Worm (Caenorhabditis elegans): Measurements from ENCODE around the gene nse-4.

Gene nse-4

DNA sequence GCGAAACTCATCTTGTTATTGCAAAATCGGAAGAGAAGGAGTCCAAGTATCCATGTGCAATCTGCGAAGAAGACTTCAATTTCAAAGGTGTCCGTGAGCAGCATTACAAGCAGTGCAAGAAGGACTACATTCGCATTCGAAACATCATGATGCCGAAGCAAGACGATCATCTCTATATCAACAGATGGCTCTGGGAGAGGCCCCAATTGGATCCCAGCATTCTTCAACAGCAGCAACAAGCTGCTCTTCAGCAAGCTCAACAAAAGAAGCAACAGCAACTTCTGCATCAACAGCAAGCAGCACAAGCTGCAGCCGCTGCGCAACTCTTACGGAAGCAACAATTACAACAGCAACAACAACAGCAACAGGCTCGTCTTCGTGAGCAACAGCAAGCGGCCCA lies 45.5 kb downstream of the nse-4 start:
- TF ChIP-seq nhr-28 (tag; optimal IDR thresholded peaks at IDR 0.05) (no peak), sptf-1 (tag; optimal IDR thresholded peaks at IDR 0.05) (no peak), nhr-12 (tag; optimal IDR thresholded peaks at IDR 0.05) (no peak), ceh-83 (GFP tag; optimal IDR thresholded peaks at IDR 0.05) (no peak), ztf-11 (tag; optimal IDR thresholded peaks at IDR 0.05) (no peak), ces-1 (GFP tag; optimal IDR thresholded peaks at IDR 0.05) (no peak), elt-1 (tag; optimal IDR thresholded peaks at IDR 0.05; ENCODE audit: borderline replicate concordance, insufficient read depth) (no peak), drap-1 (GFP tag; optimal IDR thresholded peaks at IDR 0.05) (no peak), unc-39 (tag; optimal IDR thresholded peaks at IDR 0.05) (no peak), flh-1 (GFP tag; optimal IDR thresholded peaks at IDR 0.05) (no peak), snpc-4 (tag; optimal IDR thresholded peaks at IDR 0.05) (no peak), blmp-1 (tag; optimal IDR thresholded peaks at IDR 0.05) (no peak), lsy-2 (tag; optimal IDR thresholded peaks at IDR 0.05) (no peak), zip-8 (tag; optimal IDR thresholded peaks at IDR 0.05) (no peak), lin-32 (GFP tag; optimal IDR thresholded peaks at IDR 0.05) (no peak), unc-120 (tag; optimal IDR thresholded peaks at IDR 0.05; ENCODE audit: poor library complexity, severe bottlenecking) (no peak), ceh-39 (tag; optimal IDR thresholded peaks at IDR 0.05) (no peak), mls-2 (tag; optimal IDR thresholded peaks at IDR 0.05) (no peak)

DNA sequence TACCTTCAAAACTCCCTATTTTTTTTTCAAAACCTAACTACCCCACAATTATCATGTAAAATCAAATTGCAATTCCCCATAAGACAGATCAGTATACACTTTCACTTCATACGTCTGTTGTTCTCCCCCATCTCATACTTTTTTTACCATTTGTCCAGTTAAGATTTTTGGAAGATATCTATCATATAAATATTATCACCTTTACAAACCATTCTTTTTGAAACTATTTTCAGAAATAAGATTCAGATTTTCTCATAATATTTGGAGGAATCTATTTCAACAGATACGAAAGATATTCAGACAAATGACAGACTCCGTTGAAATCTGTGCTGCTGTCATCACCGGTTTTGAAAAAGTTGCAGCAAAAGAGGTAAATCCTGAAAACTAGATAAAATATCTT lies 47.1 kb downstream of the nse-4 start, which contains the start of gene M04B2.2:
Gene M04B2.2, plus strand, starts transcription at position 301 of the 400 bp plus-strand sequence.
- TF ChIP-seq ceh-83 (GFP tag; optimal IDR thresholded peaks at IDR 0.05) (no peak), unc-39 (tag; optimal IDR thresholded peaks at IDR 0.05) (no peak), elt-3 (tag; optimal IDR thresholded peaks at IDR 0.05) (no peak), nhr-28 (tag; optimal IDR thresholded peaks at IDR 0.05) (no peak), tbx-8 (GFP tag; optimal IDR thresholded peaks at IDR 0.05) (no peak)
